Fruit fly (Drosophila melanogaster) whole organism, embryonic: ENCODE data around the gene CG32816.

Source experiments
- Ada2b ChIP-seq: fragments of 200-800 bp; sonication (Bioruptor generic); IDR thresholded peaks from 2 replicates; pipeline ENCODE4 v1.3.6; 2022; ENCODE audit warnings: missing biosample characterization, missing genetic modification characterization
- B-H1 ChIP-seq: fragments of 200-800 bp; sonication (Bioruptor generic); IDR thresholded peaks from 3 replicates; pipeline ENCODE4 v1.3.6; 2022; ENCODE audit warnings: missing biosample characterization, missing genetic modification characterization
- B-H2 ChIP-seq: fragments of 200-800 bp; sonication (Bioruptor generic); optimal IDR thresholded peaks from 2 replicates; lab custom pipeline; 2018; ENCODE audit warnings: missing biosample characterization, mild to moderate bottlenecking, missing genetic modification characterization
- C15 ChIP-seq: fragments of 200-800 bp; sonication (Bioruptor generic); IDR thresholded peaks from 3 replicates; pipeline ENCODE4 v1.3.6; 2022; ENCODE audit warnings: missing biosample characterization, missing genetic modification characterization
- CG1024 ChIP-seq: fragments of 200-800 bp; sonication (Bioruptor generic); IDR thresholded peaks from 2 replicates; pipeline ENCODE4 v1.3.6; 2022; ENCODE audit warnings: missing biosample characterization, missing genetic modification characterization
- CG10366 ChIP-seq: fragments of 200-800 bp; sonication (Bioruptor generic); IDR thresholded peaks from 2 replicates; pipeline ENCODE4 v1.3.6; 2022; ENCODE audit warnings: missing biosample characterization, missing genetic modification characterization
- CG12219 ChIP-seq: fragments of 200-800 bp; sonication (Bioruptor generic); optimal IDR thresholded peaks from 3 replicates; lab custom pipeline; 2018; ENCODE audit warnings: missing biosample characterization, mild to moderate bottlenecking, missing genetic modification characterization
- CG15073 ChIP-seq: fragments of 200-800 bp; sonication (Bioruptor generic); optimal IDR thresholded peaks from 2 replicates; lab custom pipeline; 2016; ENCODE audit warnings: missing biosample characterization, missing genetic modification characterization
- CG15601 ChIP-seq: fragments of 200-800 bp; sonication (Bioruptor generic); optimal IDR thresholded peaks from 3 replicates; lab custom pipeline; 2019; ENCODE audit warnings: missing biosample characterization, mild to moderate bottlenecking, missing genetic modification characterization, moderate library complexity
- CG1602 ChIP-seq: fragments of 200-800 bp; sonication (Bioruptor generic); optimal IDR thresholded peaks from 3 replicates; lab custom pipeline; 2016; ENCODE audit warnings: missing biosample characterization, missing genetic modification characterization
- CG1647 ChIP-seq: fragments of 200-800 bp; sonication (Bioruptor generic); optimal IDR thresholded peaks from 3 replicates; lab custom pipeline; 2016; ENCODE audit warnings: missing biosample characterization, missing genetic modification characterization
- CG16779 ChIP-seq: fragments of 200-800 bp; sonication (Bioruptor generic); IDR thresholded peaks from 2 replicates; pipeline ENCODE4 v1.3.6; 2022; ENCODE audit warnings: missing biosample characterization, missing genetic modification characterization
- CG16813 ChIP-seq: fragments of 200-800 bp; sonication (Bioruptor generic); IDR thresholded peaks from 3 replicates; pipeline ENCODE4 v1.3.6; 2022; ENCODE audit warnings: missing biosample characterization, missing genetic modification characterization; ENCODE audit not compliant: partially characterized antibody
- CG1792 ChIP-seq: fragments of 200-800 bp; sonication (Bioruptor generic); optimal IDR thresholded peaks from 2 replicates; lab custom pipeline; 2016; ENCODE audit warnings: missing biosample characterization, missing genetic modification characterization
- CG2712 ChIP-seq: fragments of 200-800 bp; optimal IDR thresholded peaks from 3 replicates; lab custom pipeline; 2019; ENCODE audit warnings: missing biosample characterization, mild to moderate bottlenecking, missing genetic modification characterization, moderate library complexity
- CG31441 ChIP-seq: fragments of 200-800 bp; sonication (Bioruptor generic); IDR thresholded peaks from 2 replicates; pipeline ENCODE4 v1.3.6; 2022; ENCODE audit warnings: missing biosample characterization, missing genetic modification characterization
- CG3281 ChIP-seq: fragments of 200-800 bp; sonication (Bioruptor generic); optimal IDR thresholded peaks from 3 replicates; lab custom pipeline; 2017; ENCODE audit warnings: missing biosample characterization, mild to moderate bottlenecking, missing genetic modification characterization
- CG34422 ChIP-seq: fragments of 200-800 bp; sonication (Bioruptor generic); IDR thresholded peaks from 3 replicates; pipeline ENCODE4 v1.3.6; 2022; ENCODE audit warnings: missing biosample characterization, missing genetic modification characterization
- CG4424 ChIP-seq: fragments of 200-800 bp; sonication (Bioruptor generic); optimal IDR thresholded peaks from 3 replicates; lab custom pipeline; 2016; ENCODE audit warnings: missing biosample characterization, missing genetic modification characterization
- CG5245 ChIP-seq: fragments of 200-800 bp; sonication (Bioruptor generic); optimal IDR thresholded peaks from 3 replicates; lab custom pipeline; 2016; ENCODE audit warnings: missing biosample characterization, missing genetic modification characterization
- CG6791 ChIP-seq: fragments of 200-800 bp; sonication (Bioruptor generic); IDR thresholded peaks from 3 replicates; pipeline ENCODE4 v1.3.6; 2022; ENCODE audit warnings: missing biosample characterization, missing genetic modification characterization; ENCODE audit not compliant: partially characterized antibody
- CG8924 ChIP-seq: fragments of 200-800 bp; optimal IDR thresholded peaks from 3 replicates; lab custom pipeline; 2019; ENCODE audit warnings: missing biosample characterization, mild to moderate bottlenecking, missing genetic modification characterization, moderate library complexity
- CG9727 ChIP-seq: fragments of 200-800 bp; sonication (Bioruptor generic); optimal IDR thresholded peaks from 3 replicates; lab custom pipeline; 2017; ENCODE audit warnings: missing biosample characterization, mild to moderate bottlenecking, missing genetic modification characterization
- Dbx ChIP-seq: fragments of 200-800 bp; sonication (Bioruptor generic); IDR thresholded peaks from 3 replicates; pipeline ENCODE4 v1.3.6; 2022; ENCODE audit warnings: missing biosample characterization, missing genetic modification characterization
- Ets97D ChIP-seq: fragments of 200-800 bp; sonication (Bioruptor generic); optimal IDR thresholded peaks from 3 replicates; lab custom pipeline; 2016; ENCODE audit warnings: missing biosample characterization, missing genetic modification characterization
- Fer1 ChIP-seq: fragments of 200-800 bp; sonication (Bioruptor generic); optimal IDR thresholded peaks from 2 replicates; lab custom pipeline; 2017; ENCODE audit warnings: missing biosample characterization, mild to moderate bottlenecking, missing genetic modification characterization
- Fer2 ChIP-seq: fragments of 200-800 bp; sonication (Bioruptor generic); optimal IDR thresholded peaks from 2 replicates; lab custom pipeline; 2018; ENCODE audit warnings: missing biosample characterization, mild to moderate bottlenecking, missing genetic modification characterization, moderate library complexity
- HLH4C ChIP-seq: fragments of 200-800 bp; sonication (Bioruptor generic); IDR thresholded peaks from 3 replicates; pipeline ENCODE4 v1.3.6; 2022; ENCODE audit warnings: missing biosample characterization, missing genetic modification characterization; ENCODE audit not compliant: partially characterized antibody
- MTF-1 ChIP-seq: fragments of 200-800 bp; sonication (Bioruptor generic); optimal IDR thresholded peaks from 2 replicates; lab custom pipeline; 2018; ENCODE audit warnings: missing biosample characterization, mild to moderate bottlenecking, missing genetic modification characterization, borderline replicate concordance
- NfI ChIP-seq: fragments of 200-800 bp; sonication (Bioruptor generic); optimal IDR thresholded peaks from 3 replicates; lab custom pipeline; 2018; ENCODE audit warnings: missing biosample characterization, mild to moderate bottlenecking, missing genetic modification characterization, moderate library complexity
- Oaz ChIP-seq: fragments of 200-800 bp; sonication (Bioruptor generic); IDR thresholded peaks from 2 replicates; pipeline ENCODE4 v1.3.6; 2022; ENCODE audit warnings: missing biosample characterization, missing genetic modification characterization
- Poxn ChIP-seq: fragments of 200-800 bp; sonication (Bioruptor generic); IDR thresholded peaks from 2 replicates; pipeline ENCODE4 v1.3.6; 2022; ENCODE audit warnings: missing biosample characterization, missing genetic modification characterization
- ap ChIP-seq: fragments of 200-800 bp; sonication (Bioruptor generic); IDR thresholded peaks from 2 replicates; pipeline ENCODE4 v1.3.6; 2022; ENCODE audit warnings: missing biosample characterization, missing genetic modification characterization
- bbx ChIP-seq: fragments of 200-800 bp; sonication (Bioruptor generic); IDR thresholded peaks from 2 replicates; pipeline ENCODE4 v1.3.6; 2022; ENCODE audit warnings: missing biosample characterization, missing genetic modification characterization; ENCODE audit not compliant: partially characterized antibody
- bowl ChIP-seq: fragments of 200-800 bp; sonication (Bioruptor generic); IDR thresholded peaks from 2 replicates; pipeline ENCODE4 v1.3.6; 2022; ENCODE audit warnings: missing biosample characterization, missing genetic modification characterization
- bsh ChIP-seq, 2 experiments: fragments of 200-800 bp; sonication (Bioruptor generic); optimal IDR thresholded peaks; 2 replicates each; lab custom pipeline; 2017 to 2018; ENCODE audit warnings: mild to moderate bottlenecking in 2 of 2, missing biosample characterization in 2 of 2, missing genetic modification characterization in 2 of 2, moderate library complexity in 1 of 2
- cg ChIP-seq: fragments of 200-800 bp; sonication (Bioruptor generic); optimal IDR thresholded peaks from 3 replicates; lab custom pipeline; 2019; ENCODE audit warnings: missing biosample characterization, mild to moderate bottlenecking, missing genetic modification characterization, moderate library complexity
- chn ChIP-seq: fragments of 200-800 bp; sonication (Bioruptor generic); optimal IDR thresholded peaks from 2 replicates; lab custom pipeline; 2016; ENCODE audit warnings: missing biosample characterization, missing genetic modification characterization
- croc ChIP-seq: fragments of 200-800 bp; sonication (Bioruptor generic); conservative IDR thresholded peaks from 3 replicates; pipeline ENCODE4 v1.3.6; 2022; ENCODE audit warnings: missing biosample characterization, missing genetic modification characterization
- gcm ChIP-seq: fragments of 200-800 bp; sonication (Bioruptor generic); optimal IDR thresholded peaks from 2 replicates; lab custom pipeline; 2019; ENCODE audit warnings: missing biosample characterization, mild to moderate bottlenecking, missing genetic modification characterization, moderate library complexity
- ken ChIP-seq: fragments of 200-800 bp; sonication (Bioruptor generic); IDR thresholded peaks from 3 replicates; pipeline ENCODE4 v1.3.6; 2022; ENCODE audit warnings: missing biosample characterization, missing genetic modification characterization
- kni ChIP-seq: fragments of 200-800 bp; sonication (Bioruptor generic); optimal IDR thresholded peaks from 3 replicates; lab custom pipeline; 2017; ENCODE audit warnings: mild to moderate bottlenecking, missing biosample characterization, missing genetic modification reagents, missing genetic modification characterization
- knrl ChIP-seq: fragments of 200-800 bp; sonication (Bioruptor generic); IDR thresholded peaks from 3 replicates; pipeline ENCODE4 v1.3.6; 2022; ENCODE audit warnings: missing biosample characterization, missing genetic modification characterization; ENCODE audit not compliant: partially characterized antibody
- oc ChIP-seq: fragments of 200-800 bp; sonication (Bioruptor generic); optimal IDR thresholded peaks from 2 replicates; lab custom pipeline; 2018; ENCODE audit warnings: missing biosample characterization, mild to moderate bottlenecking, missing genetic modification characterization, moderate library complexity
- sd ChIP-seq: fragments of 200-800 bp; sonication (Bioruptor generic); optimal IDR thresholded peaks from 3 replicates; lab custom pipeline; 2018; ENCODE audit warnings: missing biosample characterization, mild to moderate bottlenecking, missing genetic modification characterization, moderate library complexity
- shn ChIP-seq: fragments of 200-800 bp; sonication (Bioruptor generic); optimal IDR thresholded peaks from 3 replicates; lab custom pipeline; 2016; ENCODE audit warnings: missing biosample characterization, missing genetic modification characterization
- slbo ChIP-seq: fragments of 200-800 bp; sonication (Bioruptor generic); IDR thresholded peaks from 2 replicates; pipeline ENCODE4 v1.3.6; 2022; ENCODE audit warnings: missing biosample characterization, missing genetic modification characterization
- stwl ChIP-seq: fragments of 200-800 bp; sonication (Bioruptor generic); optimal IDR thresholded peaks from 3 replicates; lab custom pipeline; 2018; ENCODE audit warnings: missing biosample characterization, mild to moderate bottlenecking, missing genetic modification characterization, moderate library complexity
- tna ChIP-seq: fragments of 200-800 bp; sonication (Bioruptor generic); IDR thresholded peaks from 2 replicates; pipeline ENCODE4 v1.3.6; 2022; ENCODE audit warnings: missing biosample characterization, missing genetic modification characterization; ENCODE audit not compliant: partially characterized antibody
- wor ChIP-seq: fragments of 200-800 bp; sonication (Bioruptor generic); IDR thresholded peaks from 2 replicates; pipeline ENCODE4 v1.3.6; 2022; ENCODE audit warnings: missing biosample characterization, missing genetic modification characterization

The CG32816 gene

dm6 chrX:499589-500041 lies 29.1 kb upstream of the CG32816 start (continued):
- TF ChIP-seq CG4424 (peak; percentile 72), Ada2b (GFP tag; lab: Robert Waterston, UW) (peak; percentile 60), croc (GFP tag; lab: Robert Waterston, UW) (peak; percentile 49; the same call in 2 of the 3 replicates), tna (GFP tag; lab: Robert Waterston, UW) (no peak), ap (no peak), CG34422 (0 out of 3 replicates have a peak, but pooled peaks have one; percentile 34), CG31441 (GFP tag; lab: Robert Waterston, UW) (no peak), kni (peak; percentile 82), CG2712 (peak; percentile 73), ken (GFP tag; lab: Robert Waterston, UW) (0 out of 3 replicates have a peak, but pooled peaks have one; percentile 64), Oaz (peak; percentile 58), CG1792 (GFP tag; lab: Kevin White, UChicago) (peak; percentile 76), CG10366 (GFP tag; lab: Robert Waterston, UW) (peak; percentile 55), wor (GFP tag; lab: Robert Waterston, UW) (peak; percentile 46; the same call in 1 of the 2 replicates), CG1647 (GFP tag; lab: Kevin White, UChicago) (peak; percentile 59), slbo (GFP tag; lab: Robert Waterston, UW) (peak; percentile 69; the same call in 1 of the 2 replicates), CG3281 (peak; percentile 93), MTF-1 (GFP tag; lab: Kevin White, UChicago) (peak; percentile 61), CG9727 (GFP tag; lab: Kevin White, UChicago) (peak; percentile 82), CG15073 (GFP tag; lab: Kevin White, UChicago) (no peak), bowl (GFP tag; lab: Robert Waterston, UW) (peak; percentile 35; the same call in 1 of the 2 replicates), CG16813 (GFP tag; lab: Robert Waterston, UW) (no peak), Fer1 (peak; percentile 95), CG12219 (GFP tag; lab: Kevin White, UChicago) (peak; percentile 85), gcm (GFP tag; lab: Kevin White, UChicago) (peak; percentile 82), B-H1 (peak; percentile 48; the same call in 2 of the 3 replicates), Fer2 (peak; percentile 73), oc (tag; lab: Kevin White, UChicago) (no peak), CG6791 (GFP tag; lab: Robert Waterston, UW) (no peak), shn (GFP tag; lab: Kevin White, UChicago) (peak; percentile 90), C15 (no peak), Dbx (peak; percentile 80), CG16779 (GFP tag; lab: Robert Waterston, UW) (no peak), Ets97D (GFP tag; lab: Kevin White, UChicago) (peak; percentile 9), CG15601 (tag; lab: Kevin White, UChicago) (peak; percentile 71), chn (GFP tag; lab: Kevin White, UChicago) (peak; percentile 62), B-H2 (GFP tag; lab: Kevin White, UChicago) (peak; percentile 86), cg (peak; percentile 25), CG8924 (tag; lab: Kevin White, UChicago) (peak; percentile 86), HLH4C (GFP tag; lab: Robert Waterston, UW) (no peak), CG1024 (no peak), bbx (no peak), bsh (GFP tag; optimal IDR thresholded peaks at IDR 0.05; lab: Kevin White, UChicago) (peak; percentile 53 to 66), stwl (tag; lab: Kevin White, UChicago) (no peak), CG1602 (peak; percentile 66), Poxn (0 out of 2 replicates have a peak, but pooled peaks have one; percentile 38), sd (tag; lab: Kevin White, UChicago) (no peak), NfI (GFP tag; lab: Kevin White, UChicago) (peak; percentile 84), CG5245 (GFP tag; lab: Kevin White, UChicago) (peak; percentile 17), knrl (GFP tag; lab: Robert Waterston, UW) (no peak)
